Worm (Caenorhabditis elegans) whole organism, young adult: Measurements from ENCODE around the gene srw-21.

Source experiments
- B0035.1 ChIP-seq: sonication (generic microtip); optimal IDR thresholded peaks from 2 replicates; lab custom pipeline; 2016; ENCODE audit warnings: missing genetic modification characterization, mild to moderate bottlenecking, missing compliant biosample characterization, missing genotype, missing genetic modification reagents
- F10E7.11 ChIP-seq: sonication (generic microtip); optimal IDR thresholded peaks from 2 replicates; lab custom pipeline; 2017; ENCODE audit warnings: mild to moderate bottlenecking, missing genetic modification characterization, moderate library complexity, missing compliant biosample characterization
- F23B12.7 ChIP-seq: sonication (generic microtip); optimal IDR thresholded peaks from 2 replicates; lab custom pipeline; 2017; ENCODE audit warnings: missing genetic modification characterization, mild to moderate bottlenecking, missing compliant biosample characterization, antibody characterized with exemption, moderate library complexity; ENCODE audit not compliant: insufficient read depth
- F37B4.10 ChIP-seq: fragments of 200-800 bp; sonication (Bioruptor generic); IDR thresholded peaks from 2 replicates; pipeline ENCODE4 v1.3.6; 2022; ENCODE audit warnings: missing genetic modification characterization, missing compliant biosample characterization
- F39B2.1 ChIP-seq: fragments of 200-800 bp; sonication (Bioruptor generic); IDR thresholded peaks from 2 replicates; pipeline ENCODE4 v1.3.6; 2022; ENCODE audit warnings: missing genetic modification reagents, missing genetic modification characterization, missing compliant biosample characterization
- F49E8.2 ChIP-seq: sonication (generic microtip); optimal IDR thresholded peaks from 3 replicates; lab custom pipeline; 2017; ENCODE audit warnings: missing genetic modification characterization, mild to moderate bottlenecking, missing compliant biosample characterization, antibody characterized with exemption, moderate library complexity; ENCODE audit not compliant: insufficient read depth
- F57A8.1 ChIP-seq: fragments of 200-800 bp; sonication (Bioruptor generic); optimal IDR thresholded peaks from 2 replicates; lab custom pipeline; 2018; ENCODE audit warnings: mild to moderate bottlenecking, missing genetic modification characterization, moderate library complexity, missing compliant biosample characterization
- F57C9.4 ChIP-seq: sonication (generic microtip); optimal IDR thresholded peaks from 2 replicates; lab custom pipeline; 2017; ENCODE audit warnings: mild to moderate bottlenecking, missing genetic modification characterization, missing compliant biosample characterization
- K11D2.4 ChIP-seq: fragments of 200-800 bp; sonication (Bioruptor generic); IDR thresholded peaks from 2 replicates; pipeline ENCODE4 v1.3.6; 2022; ENCODE audit warnings: missing genetic modification reagents, missing genetic modification characterization, missing compliant biosample characterization
- K12H6.12 ChIP-seq: fragments of 200-800 bp; sonication (Bioruptor generic); optimal IDR thresholded peaks from 2 replicates; lab custom pipeline; 2018; ENCODE audit warnings: mild to moderate bottlenecking, missing genetic modification characterization, missing compliant biosample characterization
- Y53G8AR.9 ChIP-seq: fragments of 200-800 bp; sonication (Bioruptor generic); conservative IDR thresholded peaks from 2 replicates; pipeline ENCODE4 v1.3.6; 2022; ENCODE audit warnings: missing genetic modification reagents, missing genetic modification characterization, missing compliant biosample characterization
- ZK185.1 ChIP-seq: sonication (generic microtip); optimal IDR thresholded peaks from 2 replicates; lab custom pipeline; 2016; ENCODE audit warnings: mild to moderate bottlenecking, missing genetic modification characterization, missing compliant biosample characterization; ENCODE audit not compliant: poor library complexity, severe bottlenecking
- akir-1 ChIP-seq: fragments of 200-800 bp; sonication (Bioruptor generic); optimal IDR thresholded peaks from 2 replicates; lab custom pipeline; 2018; ENCODE audit warnings: mild to moderate bottlenecking, missing genetic modification characterization, moderate library complexity, missing compliant biosample characterization
- aptf-3 ChIP-seq: fragments of 200-800 bp; sonication (Bioruptor generic); IDR thresholded peaks from 2 replicates; pipeline ENCODE4 v1.3.6; 2022; ENCODE audit warnings: missing genetic modification characterization, missing compliant biosample characterization
- atf-7 ChIP-seq: sonication (generic microtip); optimal IDR thresholded peaks from 2 replicates; lab custom pipeline; 2017; ENCODE audit warnings: mild to moderate bottlenecking, missing genetic modification characterization, missing compliant biosample characterization
- attf-3 ChIP-seq: fragments of 200-800 bp; sonication (Bioruptor generic); conservative IDR thresholded peaks from 2 replicates; pipeline ENCODE4 v1.3.6; 2022; ENCODE audit warnings: missing genetic modification reagents, missing genetic modification characterization, missing compliant biosample characterization
- attf-5 ChIP-seq: fragments of 200-800 bp; sonication (Bioruptor generic); optimal IDR thresholded peaks from 2 replicates; lab custom pipeline; 2018; ENCODE audit warnings: mild to moderate bottlenecking, missing genetic modification characterization, missing compliant biosample characterization
- attf-6 ChIP-seq: fragments of 200-800 bp; sonication (Bioruptor generic); IDR thresholded peaks from 2 replicates; pipeline ENCODE4 v1.3.6; 2022; ENCODE audit warnings: missing genetic modification reagents, missing genetic modification characterization, missing compliant biosample characterization
- bed-1 ChIP-seq: fragments of 200-800 bp; sonication (Bioruptor generic); IDR thresholded peaks from 2 replicates; pipeline ENCODE4 v1.3.6; 2022; ENCODE audit warnings: missing genetic modification reagents, missing genetic modification characterization, missing compliant biosample characterization
- bed-2 ChIP-seq: fragments of 200-800 bp; sonication (Bioruptor generic); IDR thresholded peaks from 2 replicates; pipeline ENCODE4 v1.3.6; 2022; ENCODE audit warnings: missing genetic modification reagents, missing genetic modification characterization, missing compliant biosample characterization
- ccch-3 ChIP-seq: fragments of 200-800 bp; sonication (Bioruptor generic); optimal IDR thresholded peaks from 2 replicates; lab custom pipeline; 2018; ENCODE audit warnings: mild to moderate bottlenecking, missing genetic modification characterization, missing compliant biosample characterization
- cebp-2 ChIP-seq: fragments of 200-800 bp; sonication (Bioruptor generic); IDR thresholded peaks from 2 replicates; pipeline ENCODE4 v1.3.6; 2022; ENCODE audit warnings: missing genetic modification characterization, missing compliant biosample characterization
- ceh-40 ChIP-seq: fragments of 200-800 bp; sonication (Bioruptor generic); IDR thresholded peaks from 2 replicates; pipeline ENCODE4 v1.3.6; 2022; ENCODE audit warnings: missing genetic modification characterization, missing compliant biosample characterization
- ceh-79 ChIP-seq: sonication (generic microtip); optimal IDR thresholded peaks from 2 replicates; lab custom pipeline; 2017; ENCODE audit warnings: mild to moderate bottlenecking, missing genetic modification characterization, missing compliant biosample characterization
- chd-7 ChIP-seq: sonication (generic microtip); optimal IDR thresholded peaks from 2 replicates; lab custom pipeline; 2016; ENCODE audit warnings: mild to moderate bottlenecking, missing genetic modification characterization, moderate library complexity, missing compliant biosample characterization
- die-1 ChIP-seq: sonication (generic microtip); optimal IDR thresholded peaks from 2 replicates; lab custom pipeline; 2016; ENCODE audit warnings: missing genotype, mild to moderate bottlenecking, missing genetic modification characterization, missing compliant biosample characterization
- dox-1 ChIP-seq: fragments of 200-800 bp; sonication (Bioruptor generic); IDR thresholded peaks from 2 replicates; pipeline ENCODE4 v1.3.6; 2022; ENCODE audit warnings: missing genetic modification reagents, missing genetic modification characterization, missing compliant biosample characterization
- ekl-4 ChIP-seq: fragments of 200-800 bp; sonication (Bioruptor generic); IDR thresholded peaks from 2 replicates; pipeline ENCODE4 v1.3.6; 2022; ENCODE audit warnings: missing genetic modification reagents, missing genetic modification characterization, missing compliant biosample characterization
- fkh-3 ChIP-seq: sonication (generic microtip); optimal IDR thresholded peaks from 2 replicates; lab custom pipeline; 2016; ENCODE audit warnings: mild to moderate bottlenecking, missing genetic modification characterization, missing compliant biosample characterization
- hlh-12 ChIP-seq: sonication (generic microtip); optimal IDR thresholded peaks from 2 replicates; lab custom pipeline; 2016; ENCODE audit warnings: missing genetic modification characterization, missing compliant biosample characterization
- hlh-26 ChIP-seq: fragments of 200-800 bp; sonication (Bioruptor generic); conservative IDR thresholded peaks from 2 replicates; pipeline ENCODE4 v1.3.6; 2022; ENCODE audit warnings: missing genetic modification reagents, missing genetic modification characterization, missing compliant biosample characterization
- hrde-1 ChIP-seq: sonication (generic microtip); optimal IDR thresholded peaks from 2 replicates; lab custom pipeline; 2016; ENCODE audit warnings: missing genetic modification characterization, mild to moderate bottlenecking, missing compliant biosample characterization, moderate library complexity, missing genotype, missing genetic modification reagents, borderline replicate concordance
- lag-1 ChIP-seq: fragments of 200-800 bp; sonication (Bioruptor generic); IDR thresholded peaks from 2 replicates; pipeline ENCODE4 v1.3.6; 2022; ENCODE audit warnings: missing genetic modification reagents, missing genetic modification characterization, missing compliant biosample characterization
- let-607 ChIP-seq, 2 experiments: fragments of 200-800 bp in 1 of 2; sonication (Bioruptor generic) in 1 of 2; sonication (generic microtip) in 1 of 2; optimal IDR thresholded peaks; 2 replicates each; lab custom pipeline; 2016 to 2018; ENCODE audit warnings: mild to moderate bottlenecking in 2 of 2, missing compliant biosample characterization in 2 of 2, missing genetic modification characterization in 2 of 2, moderate library complexity in 2 of 2, missing genotype in 1 of 2
- madf-10 ChIP-seq: sonication (generic microtip); optimal IDR thresholded peaks from 2 replicates; lab custom pipeline; 2016; ENCODE audit warnings: mild to moderate bottlenecking, missing genetic modification characterization, missing compliant biosample characterization
- mxl-1 ChIP-seq: sonication (generic microtip); optimal IDR thresholded peaks from 2 replicates; lab custom pipeline; 2016; ENCODE audit warnings: missing genetic modification characterization, missing compliant biosample characterization
- nfya-2 ChIP-seq: fragments of 200-800 bp; sonication (Bioruptor generic); IDR thresholded peaks from 2 replicates; pipeline ENCODE4 v1.3.6; 2022; ENCODE audit warnings: missing genetic modification reagents, missing genetic modification characterization, missing compliant biosample characterization
- nhr-27 ChIP-seq: fragments of 200-800 bp; sonication (Bioruptor generic); optimal IDR thresholded peaks from 2 replicates; lab custom pipeline; 2018; ENCODE audit warnings: mild to moderate bottlenecking, missing genetic modification characterization, moderate library complexity, missing compliant biosample characterization
- pbrm-1 ChIP-seq: fragments of 200-800 bp; sonication (Bioruptor generic); IDR thresholded peaks from 2 replicates; pipeline ENCODE4 v1.3.6; 2022; ENCODE audit warnings: missing genetic modification reagents, missing genetic modification characterization, missing compliant biosample characterization
- rcor-1 ChIP-seq: fragments of 200-800 bp; sonication (Bioruptor generic); IDR thresholded peaks from 2 replicates; pipeline ENCODE4 v1.3.6; 2022; ENCODE audit warnings: missing genetic modification reagents, missing genetic modification characterization, missing compliant biosample characterization
- repo-1 ChIP-seq: sonication (generic microtip); optimal IDR thresholded peaks from 2 replicates; lab custom pipeline; 2017; ENCODE audit warnings: mild to moderate bottlenecking, missing genetic modification characterization, missing compliant biosample characterization
- snpc-3.4 ChIP-seq: sonication (generic microtip); optimal IDR thresholded peaks from 2 replicates; lab custom pipeline; 2017; ENCODE audit warnings: missing genetic modification characterization, mild to moderate bottlenecking, missing compliant biosample characterization, antibody characterized with exemption, moderate library complexity, missing genotype, missing genetic modification reagents
- snpc-4 ChIP-seq, 5 experiments: fragments of 150-350 bp in 1 of 5; sonication (generic microtip) in 4 of 5; optimal IDR thresholded peaks; 2 replicates each; lab custom pipeline; 2014 to 2018; ENCODE audit warnings: missing genetic modification characterization in 5 of 5, missing biosample characterization in 3 of 5, antibody characterized with exemption in 2 of 5, mild to moderate bottlenecking in 2 of 5, missing compliant biosample characterization in 2 of 5, missing genotype in 2 of 5, moderate library complexity in 2 of 5, missing genetic modification reagents in 1 of 5
- somi-1 ChIP-seq: fragments of 200-800 bp; sonication (Bioruptor generic); optimal IDR thresholded peaks from 2 replicates; lab custom pipeline; 2018; ENCODE audit warnings: mild to moderate bottlenecking, missing genetic modification characterization, missing compliant biosample characterization
- tlf-1 ChIP-seq: fragments of 200-800 bp; sonication (Bioruptor generic); optimal IDR thresholded peaks from 2 replicates; lab custom pipeline; 2018; ENCODE audit warnings: mild to moderate bottlenecking, missing genetic modification characterization, missing compliant biosample characterization
- zfh-2 ChIP-seq: fragments of 200-800 bp; sonication (Bioruptor generic); conservative IDR thresholded peaks from 2 replicates; pipeline ENCODE4 v1.3.6; 2022; ENCODE audit warnings: missing genetic modification reagents, missing genetic modification characterization, missing compliant biosample characterization
- ztf-25 ChIP-seq: fragments of 200-800 bp; sonication (Bioruptor generic); IDR thresholded peaks from 2 replicates; pipeline ENCODE4 v1.3.6; 2022; ENCODE audit warnings: missing genetic modification reagents, missing genetic modification characterization, missing compliant biosample characterization

Gene srw-21

ce11 chrV:15511613-15512216 is 23.9 kb downstream of the srw-21 start, which contains the start of gene rpl-38 (continued):
- TF ChIP-seq rcor-1 (GFP tag; lab: Robert Waterston, UW) (peak; percentile 75), F49E8.2 (tag; lab: Kevin White, UChicago) (peak; percentile 75), bed-2 (GFP tag; lab: Robert Waterston, UW) (no peak), nfya-2 (GFP tag; lab: Robert Waterston, UW) (no peak), F57A8.1 (GFP tag; lab: Kevin White, UChicago) (no peak), fkh-3 (tag; lab: Kevin White, UChicago) (no peak), pbrm-1 (GFP tag; lab: Robert Waterston, UW) (peak; percentile 90), ceh-40 (GFP tag; lab: Robert Waterston, UW) (no peak), aptf-3 (no peak), ZK185.1 (tag; lab: Kevin White, UChicago) (peak; percentile 50), hrde-1 (tag; lab: Kevin White, UChicago) (no peak), die-1 (tag; lab: Kevin White, UChicago) (no peak), chd-7 (no peak), F57C9.4 (no peak), cebp-2 (GFP tag; lab: Robert Waterston, UW) (no peak), F10E7.11 (tag; lab: Kevin White, UChicago) (no peak), ccch-3 (GFP tag; lab: Kevin White, UChicago) (no peak), hlh-26 (GFP tag; lab: Robert Waterston, UW) (no peak), zfh-2 (GFP tag; lab: Robert Waterston, UW) (no peak), Y53G8AR.9 (GFP tag; lab: Robert Waterston, UW) (peak; percentile 79), lag-1 (no peak), hlh-12 (tag; lab: Kevin White, UChicago) (no peak), K12H6.12 (peak; percentile 30), dox-1 (GFP tag; lab: Robert Waterston, UW) (peak; percentile 66), somi-1 (no peak), K11D2.4 (no peak), tlf-1 (peak; percentile 63), F23B12.7 (tag; lab: Kevin White, UChicago) (peak; percentile 78), ekl-4 (GFP tag; lab: Robert Waterston, UW) (peak; percentile 52), madf-10 (tag; lab: Kevin White, UChicago) (no peak), akir-1 (GFP tag; lab: Kevin White, UChicago) (no peak), ceh-79 (no peak), ztf-25 (GFP tag; lab: Robert Waterston, UW) (no peak), attf-6 (GFP tag; lab: Robert Waterston, UW) (peak; percentile 46; the same call in 1 of the 2 replicates), F37B4.10 (GFP tag; lab: Robert Waterston, UW) (no peak), repo-1 (tag; lab: Kevin White, UChicago) (no peak), attf-3 (GFP tag; lab: Robert Waterston, UW) (peak; percentile 67), snpc-3.4 (tag; lab: Kevin White, UChicago) (peak; percentile 90), mxl-1 (tag; lab: Kevin White, UChicago) (no peak), attf-5 (peak; percentile 11), atf-7 (tag; lab: Kevin White, UChicago) (no peak), F39B2.1 (no peak), bed-1 (no peak), let-607 (tag; optimal IDR thresholded peaks at IDR 0.05; lab: Kevin White, UChicago) (no peak), snpc-4 (GFP tag; optimal IDR thresholded peaks at IDR 0.05; lab: Kevin White, UChicago) (no peak), snpc-4 (tag; optimal IDR thresholded peaks at IDR 0.05; lab: Kevin White, UChicago) (peak; percentile 68 to 79 (median 76)), nhr-27 (tag; lab: Kevin White, UChicago) (no peak), B0035.1 (tag; lab: Kevin White, UChicago) (no peak)
